Worm (Caenorhabditis elegans) whole organism, L3 larva: ENCODE measurements around the gene rpt-1.

Experiments used
- R02D3.7 ChIP-seq: fragments of 150-350 bp; optimal IDR thresholded peaks from 2 replicates; lab custom pipeline; 2014; ENCODE audit warnings: missing biosample characterization, missing genetic modification characterization
- aly-2 ChIP-seq: fragments of 150-350 bp; optimal IDR thresholded peaks from 2 replicates; lab custom pipeline; 2014; ENCODE audit warnings: missing biosample characterization, missing genetic modification characterization
- ama-1 ChIP-seq: fragments of 150-350 bp; optimal IDR thresholded peaks from 2 replicates; lab custom pipeline; 2018
- ceh-16 ChIP-seq: sonication (generic microtip); optimal IDR thresholded peaks from 2 replicates; lab custom pipeline; 2017; ENCODE audit warnings: missing biosample characterization, missing genetic modification characterization
- ceh-28 ChIP-seq: fragments of 150-350 bp; optimal IDR thresholded peaks from 2 replicates; lab custom pipeline; 2014; ENCODE audit warnings: missing biosample characterization, missing genetic modification reagents, missing genetic modification characterization
- ceh-82 ChIP-seq: fragments of 150-350 bp; optimal IDR thresholded peaks from 2 replicates; lab custom pipeline; 2014; ENCODE audit warnings: missing biosample characterization, missing genetic modification characterization
- daf-12 ChIP-seq: fragments of 150-350 bp; optimal IDR thresholded peaks from 2 replicates; lab custom pipeline; 2014; ENCODE audit warnings: missing biosample characterization, missing genetic modification reagents, missing genetic modification characterization
- egl-5 ChIP-seq: fragments of 150-350 bp; optimal IDR thresholded peaks from 2 replicates; lab custom pipeline; 2017; ENCODE audit warnings: missing biosample characterization, missing genetic modification reagents, missing genetic modification characterization, inconsistent platforms
- elt-1 ChIP-seq: fragments of 150-350 bp; optimal IDR thresholded peaks from 2 replicates; lab custom pipeline; 2014; ENCODE audit warnings: missing biosample characterization, missing genetic modification characterization
- elt-2 ChIP-seq: sonication (generic microtip); optimal IDR thresholded peaks from 2 replicates; lab custom pipeline; 2016; ENCODE audit warnings: missing genetic modification reagents, mild to moderate bottlenecking, missing genetic modification characterization, missing compliant biosample characterization
- elt-3 ChIP-seq, 3 experiments: fragments of 150-350 bp in 1 of 3; sonication (generic microtip) in 2 of 3; optimal IDR thresholded peaks; 2 replicates in 2 of 3; 4 replicates in 1 of 3; lab custom pipeline; 2014 to 2017; ENCODE audit warnings: missing biosample characterization in 3 of 3, missing genetic modification characterization in 3 of 3
- eor-1 ChIP-seq, 2 experiments: fragments of 150-350 bp; optimal IDR thresholded peaks; 2 replicates each; lab custom pipeline; 2014 to 2018; ENCODE audit warnings: missing biosample characterization in 2 of 2, missing genetic modification characterization in 2 of 2
- fkh-2 ChIP-seq: fragments of 150-350 bp; optimal IDR thresholded peaks from 2 replicates; lab custom pipeline; 2014; ENCODE audit warnings: missing biosample characterization, missing genetic modification reagents, missing genetic modification characterization
- fos-1 ChIP-seq: fragments of 150-350 bp; optimal IDR thresholded peaks from 2 replicates; lab custom pipeline; 2014; ENCODE audit warnings: missing biosample characterization, missing genetic modification characterization
- hmg-11 ChIP-seq: sonication (generic microtip); optimal IDR thresholded peaks from 2 replicates; lab custom pipeline; 2016; ENCODE audit warnings: missing genetic modification characterization, missing compliant biosample characterization
- lin-15B ChIP-seq: fragments of 150-350 bp; optimal IDR thresholded peaks from 2 replicates; lab custom pipeline; 2014; ENCODE audit warnings: missing biosample characterization, missing genetic modification characterization
- lin-39 ChIP-seq: fragments of 150-350 bp; optimal IDR thresholded peaks from 2 replicates; lab custom pipeline; 2018; ENCODE audit warnings: missing biosample characterization, missing genetic modification reagents, missing genetic modification characterization
- lsy-12 ChIP-seq: sonication (generic microtip); optimal IDR thresholded peaks from 2 replicates; lab custom pipeline; 2016; ENCODE audit warnings: mild to moderate bottlenecking, missing genetic modification characterization, missing compliant biosample characterization
- mdl-1 ChIP-seq: fragments of 150-350 bp; optimal IDR thresholded peaks from 2 replicates; lab custom pipeline; 2014; ENCODE audit warnings: missing biosample characterization, missing genetic modification characterization
- mml-1 ChIP-seq: fragments of 150-350 bp; sonication (generic microtip); optimal IDR thresholded peaks from 3 replicates; lab custom pipeline; 2014; ENCODE audit warnings: missing biosample characterization, missing genetic modification characterization
- nhr-11 ChIP-seq: fragments of 150-350 bp; optimal IDR thresholded peaks from 2 replicates; lab custom pipeline; 2014; ENCODE audit warnings: missing biosample characterization, missing genetic modification characterization
- nhr-12 ChIP-seq: fragments of 150-350 bp; optimal IDR thresholded peaks from 2 replicates; lab custom pipeline; 2014; ENCODE audit warnings: missing biosample characterization, missing genetic modification characterization
- nhr-23 ChIP-seq: fragments of 150-350 bp; optimal IDR thresholded peaks from 2 replicates; lab custom pipeline; 2014; ENCODE audit warnings: missing biosample characterization, missing genetic modification reagents, missing genetic modification characterization
- nhr-237 ChIP-seq: fragments of 150-350 bp; optimal IDR thresholded peaks from 2 replicates; lab custom pipeline; 2014; ENCODE audit warnings: missing biosample characterization, missing genetic modification characterization
- nhr-25 ChIP-seq: sonication (generic microtip); optimal IDR thresholded peaks from 2 replicates; lab custom pipeline; 2017; ENCODE audit warnings: missing biosample characterization, missing genetic modification characterization
- nhr-28 ChIP-seq: fragments of 150-350 bp; optimal IDR thresholded peaks from 2 replicates; lab custom pipeline; 2014; ENCODE audit warnings: missing biosample characterization, missing genetic modification characterization
- nhr-43 ChIP-seq: sonication (generic microtip); optimal IDR thresholded peaks from 2 replicates; lab custom pipeline; 2016; ENCODE audit warnings: mild to moderate bottlenecking, missing genetic modification characterization, missing compliant biosample characterization; ENCODE audit not compliant: poor library complexity, severe bottlenecking
- nhr-67 ChIP-seq: fragments of 150-350 bp; optimal IDR thresholded peaks from 2 replicates; lab custom pipeline; 2014; ENCODE audit warnings: missing biosample characterization, missing genetic modification characterization
- nhr-76 ChIP-seq: fragments of 150-350 bp; sonication (generic microtip); optimal IDR thresholded peaks from 5 replicates; lab custom pipeline; 2014; ENCODE audit warnings: missing biosample characterization, missing genetic modification characterization
- nhr-77 ChIP-seq: fragments of 150-350 bp; optimal IDR thresholded peaks from 2 replicates; lab custom pipeline; 2014; ENCODE audit warnings: missing biosample characterization, missing genetic modification characterization
- pha-4 ChIP-seq: fragments of 150-350 bp; optimal IDR thresholded peaks from 2 replicates; lab custom pipeline; 2014; ENCODE audit warnings: missing biosample characterization, missing genetic modification reagents, missing genetic modification characterization
- sea-2 ChIP-seq: fragments of 150-350 bp; sonication (generic microtip); optimal IDR thresholded peaks from 4 replicates; lab custom pipeline; 2014; ENCODE audit warnings: missing biosample characterization, missing genetic modification reagents, missing genetic modification characterization
- skn-1 ChIP-seq: fragments of 150-350 bp; optimal IDR thresholded peaks from 2 replicates; lab custom pipeline; 2014; ENCODE audit warnings: missing biosample characterization, missing genetic modification characterization
- snpc-4 ChIP-seq: fragments of 150-350 bp; optimal IDR thresholded peaks from 2 replicates; lab custom pipeline; 2014; ENCODE audit warnings: missing biosample characterization, missing genetic modification characterization
- unc-39 ChIP-seq: sonication (generic microtip); optimal IDR thresholded peaks from 4 replicates; lab custom pipeline; 2017; ENCODE audit warnings: missing biosample characterization, missing genetic modification characterization
- zag-1 ChIP-seq: fragments of 150-350 bp; optimal IDR thresholded peaks from 2 replicates; lab custom pipeline; 2014; ENCODE audit warnings: missing biosample characterization, missing genetic modification characterization
- ztf-4 ChIP-seq: fragments of 150-350 bp; optimal IDR thresholded peaks from 2 replicates; lab custom pipeline; 2014; ENCODE audit warnings: missing biosample characterization, missing genetic modification characterization

rpt-1 gene

ce11 chrV:11947414-11947954 is 34.7 kb downstream of the rpt-1 start:
- TF ChIP-seq elt-3 (tag; optimal IDR thresholded peaks at IDR 0.05; lab: Kevin White, UChicago) = no peak
- TF ChIP-seq lsy-12 = no peak
- TF ChIP-seq nhr-28 (tag; lab: Kevin White, UChicago) = no peak
- TF ChIP-seq nhr-43 (tag; lab: Kevin White, UChicago) = no peak
- TF ChIP-seq nhr-77 (tag; lab: Kevin White, UChicago) = no peak
- no peak for TF ChIP-seq nhr-11 (tag; lab: Kevin White, UChicago)
- no peak for TF ChIP-seq aly-2 (tag; lab: Kevin White, UChicago)
- TF ChIP-seq hmg-11 (tag; lab: Kevin White, UChicago) = no peak
- TF ChIP-seq pha-4 (tag; lab: Kevin White, UChicago) = no peak
- TF ChIP-seq R02D3.7 (tag; lab: Kevin White, UChicago) = no peak
- no peak for TF ChIP-seq sea-2
- TF ChIP-seq nhr-76 (tag; lab: Kevin White, UChicago) = no peak
- no peak for TF ChIP-seq nhr-23
- no peak for TF ChIP-seq nhr-25 (tag; lab: Kevin White, UChicago)
- no peak for TF ChIP-seq zag-1 (tag; lab: Kevin White, UChicago)
- no peak for TF ChIP-seq fos-1 (tag; lab: Kevin White, UChicago)
- TF ChIP-seq lin-39 (tag; lab: Kevin White, UChicago) = no peak
- no peak for TF ChIP-seq ztf-4 (tag; lab: Kevin White, UChicago)

ce11 chrV:11946818-11947217 is 35.4 kb downstream of the rpt-1 start:
- TF ChIP-seq nhr-237 (no peak), lin-39 (tag; lab: Kevin White, UChicago) (no peak), nhr-23 (no peak), ceh-28 (tag; lab: Kevin White, UChicago) (no peak), mdl-1 (tag; lab: Kevin White, UChicago) (no peak), sea-2 (no peak)

- TF ChIP-seq pha-4 (tag; lab: Kevin White, UChicago) (no peak), lin-39 (tag; lab: Kevin White, UChicago) (no peak), elt-3 (tag; optimal IDR thresholded peaks at IDR 0.05; lab: Kevin White, UChicago) (no peak), elt-1 (tag; lab: Kevin White, UChicago) (no peak), ceh-16 (tag; lab: Kevin White, UChicago) (no peak), skn-1 (tag; lab: Kevin White, UChicago) (no peak), nhr-67 (tag; lab: Kevin White, UChicago) (no peak), fkh-2 (tag; lab: Kevin White, UChicago) (no peak), nhr-11 (tag; lab: Kevin White, UChicago) (no peak), daf-12 (tag; lab: Kevin White, UChicago) (no peak), zag-1 (tag; lab: Kevin White, UChicago) (no peak), elt-2 (tag; lab: Kevin White, UChicago) (no peak), ceh-28 (tag; lab: Kevin White, UChicago) (no peak), nhr-237 (no peak), mml-1 (tag; lab: Kevin White, UChicago) (no peak), sea-2 (no peak)
Observed at ce11 chrV:11945429-11945828, 36.8 kb downstream of the rpt-1 start.

ce11 chrV:11943737-11944136 is 38.5 kb downstream of the rpt-1 start:
- TF ChIP-seq nhr-12 (tag; lab: Kevin White, UChicago) = no peak
- no peak for TF ChIP-seq mml-1 (tag; lab: Kevin White, UChicago)
- TF ChIP-seq lin-15B (tag; lab: Kevin White, UChicago) = no peak
- TF ChIP-seq unc-39 = no peak
- TF ChIP-seq eor-1 (tag; optimal IDR thresholded peaks at IDR 0.05; lab: Kevin White, UChicago) = no peak
- TF ChIP-seq zag-1 (tag; lab: Kevin White, UChicago) = no peak
- no peak for TF ChIP-seq egl-5 (tag; lab: Kevin White, UChicago)
- no peak for TF ChIP-seq ama-1 (lab: Kevin White, UChicago)
- no peak for TF ChIP-seq snpc-4
- TF ChIP-seq ceh-82 = no peak
